Worm (Caenorhabditis elegans) whole organism, late embryonic: ENCODE measurements around the gene ZK637.14.

Experiments
- C08G9.2 ChIP-seq: sonication (generic microtip); optimal IDR thresholded peaks from 2 replicates; lab custom pipeline; 2016; ENCODE audit warnings: mild to moderate bottlenecking, missing genetic modification characterization, moderate library complexity, missing compliant biosample characterization
- F13H6.1 ChIP-seq: sonication (generic microtip); optimal IDR thresholded peaks from 2 replicates; lab custom pipeline; 2016; ENCODE audit warnings: missing genetic modification characterization, missing compliant biosample characterization
- K02D7.2 ChIP-seq: sonication (generic microtip); optimal IDR thresholded peaks from 2 replicates; lab custom pipeline; 2017; ENCODE audit warnings: mild to moderate bottlenecking, missing genetic modification characterization, missing compliant biosample characterization
- ahr-1 ChIP-seq: sonication (generic microtip); optimal IDR thresholded peaks from 2 replicates; lab custom pipeline; 2016; ENCODE audit warnings: missing genetic modification characterization, missing compliant biosample characterization
- ceh-14 ChIP-seq: sonication (generic microtip); optimal IDR thresholded peaks from 2 replicates; lab custom pipeline; 2016; ENCODE audit warnings: missing genotype, missing genetic modification characterization, missing compliant biosample characterization
- ceh-18 ChIP-seq: sonication (generic microtip); optimal IDR thresholded peaks from 2 replicates; lab custom pipeline; 2016; ENCODE audit warnings: missing genetic modification characterization, missing compliant biosample characterization
- ceh-19 ChIP-seq: fragments of 200-800 bp; sonication (Bioruptor generic); optimal IDR thresholded peaks from 2 replicates; lab custom pipeline; 2018; ENCODE audit warnings: mild to moderate bottlenecking, missing genetic modification characterization, missing compliant biosample characterization
- ceh-2 ChIP-seq: sonication (generic microtip); optimal IDR thresholded peaks from 2 replicates; lab custom pipeline; 2016; ENCODE audit warnings: missing genotype, missing genetic modification characterization, missing compliant biosample characterization
- ceh-30 ChIP-seq: fragments of 150-350 bp; optimal IDR thresholded peaks from 2 replicates; lab custom pipeline; 2014; ENCODE audit warnings: missing biosample characterization, missing genetic modification characterization
- ceh-31 ChIP-seq: sonication (generic microtip); optimal IDR thresholded peaks from 2 replicates; lab custom pipeline; 2016; ENCODE audit warnings: missing genetic modification characterization, missing compliant biosample characterization
- ceh-34 ChIP-seq: sonication (generic microtip); optimal IDR thresholded peaks from 2 replicates; lab custom pipeline; 2016; ENCODE audit warnings: mild to moderate bottlenecking, missing genetic modification characterization, missing compliant biosample characterization
- ceh-45 ChIP-seq: fragments of 200-800 bp; sonication (Bioruptor generic); IDR thresholded peaks from 2 replicates; pipeline ENCODE4 v1.3.6; 2022; ENCODE audit warnings: missing genetic modification reagents, missing genetic modification characterization, missing compliant biosample characterization
- che-1 ChIP-seq: sonication (generic microtip); optimal IDR thresholded peaks from 2 replicates; lab custom pipeline; 2016; ENCODE audit warnings: mild to moderate bottlenecking, missing genetic modification characterization, missing compliant biosample characterization
- dve-1 ChIP-seq: sonication (generic microtip); optimal IDR thresholded peaks from 2 replicates; lab custom pipeline; 2017; ENCODE audit warnings: antibody characterized with exemption, mild to moderate bottlenecking, missing genetic modification characterization, missing compliant biosample characterization
- ets-4 ChIP-seq: sonication (generic microtip); optimal IDR thresholded peaks from 2 replicates; lab custom pipeline; 2016; ENCODE audit warnings: missing genetic modification characterization, missing compliant biosample characterization
- fax-1 ChIP-seq: sonication (generic microtip); optimal IDR thresholded peaks from 2 replicates; lab custom pipeline; 2016; ENCODE audit warnings: missing genotype, missing genetic modification characterization, missing compliant biosample characterization
- hlh-30 ChIP-seq: sonication (generic microtip); optimal IDR thresholded peaks from 2 replicates; lab custom pipeline; 2017; ENCODE audit warnings: antibody characterized with exemption, missing genetic modification characterization, missing compliant biosample characterization; ENCODE audit not compliant: insufficient read depth
- hlh-6 ChIP-seq: sonication (generic microtip); optimal IDR thresholded peaks from 2 replicates; lab custom pipeline; 2016; ENCODE audit warnings: missing genotype, missing genetic modification characterization, missing compliant biosample characterization
- hlh-8 ChIP-seq: sonication (generic microtip); optimal IDR thresholded peaks from 2 replicates; lab custom pipeline; 2016; ENCODE audit warnings: missing genotype, missing genetic modification characterization, missing compliant biosample characterization
- lim-6 ChIP-seq: sonication (generic microtip); optimal IDR thresholded peaks from 2 replicates; lab custom pipeline; 2016; ENCODE audit warnings: missing genetic modification characterization, missing compliant biosample characterization
- madf-2 ChIP-seq: sonication (generic microtip); optimal IDR thresholded peaks from 2 replicates; lab custom pipeline; 2017; ENCODE audit warnings: missing genetic modification characterization, missing compliant biosample characterization
- mec-3 ChIP-seq: sonication (generic microtip); optimal IDR thresholded peaks from 2 replicates; lab custom pipeline; 2016; ENCODE audit warnings: borderline replicate concordance, missing genetic modification characterization, missing compliant biosample characterization
- nfya-1 ChIP-seq: sonication (generic microtip); optimal IDR thresholded peaks from 2 replicates; lab custom pipeline; 2017; ENCODE audit warnings: missing genetic modification characterization, mild to moderate bottlenecking, missing compliant biosample characterization, antibody characterized with exemption, moderate library complexity
- nhr-11 ChIP-seq: fragments of 150-350 bp; optimal IDR thresholded peaks from 2 replicates; lab custom pipeline; 2014; ENCODE audit warnings: missing biosample characterization, missing genetic modification characterization
- nhr-232 ChIP-seq: sonication (generic microtip); optimal IDR thresholded peaks from 2 replicates; lab custom pipeline; 2016; ENCODE audit warnings: missing genetic modification characterization, missing compliant biosample characterization
- pha-2 ChIP-seq: sonication (generic microtip); optimal IDR thresholded peaks from 2 replicates; lab custom pipeline; 2017; ENCODE audit warnings: mild to moderate bottlenecking, missing genetic modification characterization, missing compliant biosample characterization
- pqm-1 ChIP-seq: sonication (generic microtip); optimal IDR thresholded peaks from 2 replicates; lab custom pipeline; 2016; ENCODE audit warnings: missing genetic modification characterization, missing compliant biosample characterization
- pros-1 ChIP-seq: fragments of 150-350 bp; optimal IDR thresholded peaks from 2 replicates; lab custom pipeline; 2014; ENCODE audit warnings: missing biosample characterization, missing genetic modification reagents, missing genetic modification characterization
- ref-2 ChIP-seq: sonication (generic microtip); optimal IDR thresholded peaks from 2 replicates; lab custom pipeline; 2016; ENCODE audit warnings: missing genetic modification characterization, missing compliant biosample characterization
- rnt-1 ChIP-seq: sonication (generic microtip); optimal IDR thresholded peaks from 2 replicates; lab custom pipeline; 2016; ENCODE audit warnings: missing genetic modification characterization, missing compliant biosample characterization
- sdc-2 ChIP-seq: sonication (generic microtip); optimal IDR thresholded peaks from 2 replicates; lab custom pipeline; 2016; ENCODE audit warnings: missing genotype, missing genetic modification characterization, missing compliant biosample characterization
- syd-9 ChIP-seq: sonication (generic microtip); optimal IDR thresholded peaks from 2 replicates; lab custom pipeline; 2016; ENCODE audit warnings: mild to moderate bottlenecking, missing genetic modification characterization, moderate library complexity, missing compliant biosample characterization
- tbx-2 ChIP-seq: sonication (generic microtip); optimal IDR thresholded peaks from 2 replicates; lab custom pipeline; 2016; ENCODE audit warnings: missing genetic modification characterization, missing compliant biosample characterization
- tbx-7 ChIP-seq: sonication (generic microtip); optimal IDR thresholded peaks from 2 replicates; lab custom pipeline; 2016; ENCODE audit warnings: missing genotype, missing genetic modification characterization, missing compliant biosample characterization
- unc-3 ChIP-seq, 2 experiments: fragments of 200-800 bp in 1 of 2; sonication (Bioruptor generic) in 1 of 2; sonication (generic microtip) in 1 of 2; conservative IDR thresholded peaks in 1 of 2; optimal IDR thresholded peaks in 1 of 2; 2 replicates each; pipeline versions ENCODE4 v1.3.6 to Lab custom; 2016 to 2022; ENCODE audit warnings: missing compliant biosample characterization in 2 of 2, missing genetic modification characterization in 2 of 2, missing genetic modification reagents in 1 of 2
- unc-42 ChIP-seq: sonication (generic microtip); optimal IDR thresholded peaks from 2 replicates; lab custom pipeline; 2016; ENCODE audit warnings: missing genotype, missing genetic modification characterization, missing compliant biosample characterization
- zip-5 ChIP-seq: sonication (generic microtip); optimal IDR thresholded peaks from 2 replicates; lab custom pipeline; 2016; ENCODE audit warnings: missing genetic modification characterization, missing compliant biosample characterization

Gene ZK637.14

DNA sequence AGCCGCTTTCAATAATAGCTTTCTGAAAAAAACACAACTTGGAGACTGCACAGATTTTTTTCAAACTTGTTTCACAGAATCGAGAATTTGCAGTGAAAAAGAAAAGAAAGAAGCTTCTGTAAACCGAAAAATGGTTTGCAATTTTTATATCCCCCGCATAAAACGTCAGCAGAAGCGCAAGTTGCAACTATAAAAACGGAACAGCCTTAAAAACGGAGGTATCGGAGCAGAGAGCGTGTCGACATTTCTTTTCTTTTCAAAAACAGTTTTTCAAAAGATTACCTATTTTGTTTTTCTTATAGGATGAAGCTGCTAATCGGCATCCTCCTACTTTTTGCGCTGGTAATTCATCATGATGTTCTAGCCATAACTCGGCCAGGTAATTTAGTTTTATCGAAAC is 37.0 kb downstream of the ZK637.14 start, which contains the start of gene plg-1:
Gene plg-1 (plus strand): TSS at position 301 of the 400 bp plus-strand sequence.
- TF ChIP-seq ceh-19 = no peak
- TF ChIP-seq tbx-7 = no peak
- no peak for TF ChIP-seq K02D7.2 (tag; lab: Kevin White, UChicago)

DNA sequence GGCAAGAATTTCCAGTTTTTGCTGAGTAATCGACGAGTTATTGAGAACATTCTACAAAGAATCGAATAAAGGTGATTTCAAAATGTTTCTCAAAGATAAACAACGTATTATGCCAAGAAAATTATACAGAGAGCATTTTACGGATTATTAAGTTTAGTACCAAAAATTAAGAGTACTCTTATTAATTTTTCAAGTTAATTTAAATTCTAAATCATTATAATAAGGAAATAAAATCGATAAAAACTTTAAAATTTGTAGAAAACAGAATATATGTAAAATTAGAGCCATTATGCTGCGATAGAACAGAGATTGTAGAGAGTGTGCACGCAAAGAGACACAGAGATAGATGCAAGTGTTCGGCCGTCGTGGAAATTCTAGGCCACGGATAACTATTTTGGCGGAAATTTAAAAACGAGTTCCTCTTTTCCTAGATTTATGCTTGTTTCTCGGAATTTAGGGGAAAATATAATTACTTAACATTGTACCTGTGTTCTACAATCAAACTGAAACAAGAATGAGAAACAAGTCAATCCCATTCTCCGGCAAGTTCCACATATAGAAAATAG is 38.4 kb downstream of the ZK637.14 start, which contains the start of gene F44E2.9:
Gene F44E2.9 (minus strand): TSS at position 51 of the 566 bp plus-strand sequence.
- peak; percentile 25 for TF ChIP-seq unc-42 (tag; lab: Kevin White, UChicago)
- TF ChIP-seq ets-4 = peak; percentile 81
- peak; percentile 78 for TF ChIP-seq tbx-2 (tag; lab: Kevin White, UChicago)
- TF ChIP-seq ref-2 (tag; lab: Kevin White, UChicago) = peak; percentile 51
- TF ChIP-seq nhr-232 (tag; lab: Kevin White, UChicago) = no peak
- peak; percentile 11 for TF ChIP-seq sdc-2
- peak; percentile 86 for TF ChIP-seq ceh-31 (tag; lab: Kevin White, UChicago)
- TF ChIP-seq nfya-1 = peak; percentile 22
- no peak for TF ChIP-seq dve-1 (tag; lab: Kevin White, UChicago)
- peak; percentile 76 for TF ChIP-seq tbx-7
- peak; percentile 13 for TF ChIP-seq hlh-30 (tag; lab: Kevin White, UChicago)
- peak; percentile 66 for TF ChIP-seq zip-5 (tag; lab: Kevin White, UChicago)
- peak; percentile 29 for TF ChIP-seq fax-1 (tag; lab: Kevin White, UChicago)
- peak; percentile 70 for TF ChIP-seq mec-3 (tag; lab: Kevin White, UChicago)
- TF ChIP-seq ceh-2 (tag; lab: Kevin White, UChicago) = peak; percentile 77
- TF ChIP-seq K02D7.2 (tag; lab: Kevin White, UChicago) = no peak
- TF ChIP-seq madf-2 (tag; lab: Kevin White, UChicago) = no peak
- no peak for TF ChIP-seq ceh-45 (GFP tag; lab: Robert Waterston, UW)
- peak; percentile 59 for TF ChIP-seq hlh-8 (tag; lab: Kevin White, UChicago)
- TF ChIP-seq hlh-6 (tag; lab: Kevin White, UChicago) = no peak
- TF ChIP-seq syd-9 (tag; lab: Kevin White, UChicago) = no peak
- TF ChIP-seq pha-2 (tag; lab: Kevin White, UChicago) = no peak
- TF ChIP-seq ceh-14 (tag; lab: Kevin White, UChicago) = peak; percentile 1
- TF ChIP-seq lim-6 (tag; lab: Kevin White, UChicago) = peak; percentile 21
- no peak for TF ChIP-seq unc-3 (GFP tag; conservative IDR thresholded peaks at IDR 0.05; lab: Robert Waterston, UW)
- TF ChIP-seq unc-3 (tag; optimal IDR thresholded peaks at IDR 0.05; lab: Kevin White, UChicago) = no peak
- TF ChIP-seq ceh-18 (tag; lab: Kevin White, UChicago) = peak; percentile 27
- peak; percentile 87 for TF ChIP-seq C08G9.2 (tag; lab: Kevin White, UChicago)
- TF ChIP-seq F13H6.1 (tag; lab: Kevin White, UChicago) = no peak
- no peak for TF ChIP-seq ceh-30 (tag; lab: Kevin White, UChicago)
- TF ChIP-seq pros-1 (tag; lab: Kevin White, UChicago) = no peak
- TF ChIP-seq rnt-1 (tag; lab: Kevin White, UChicago) = peak; percentile 52

DNA sequence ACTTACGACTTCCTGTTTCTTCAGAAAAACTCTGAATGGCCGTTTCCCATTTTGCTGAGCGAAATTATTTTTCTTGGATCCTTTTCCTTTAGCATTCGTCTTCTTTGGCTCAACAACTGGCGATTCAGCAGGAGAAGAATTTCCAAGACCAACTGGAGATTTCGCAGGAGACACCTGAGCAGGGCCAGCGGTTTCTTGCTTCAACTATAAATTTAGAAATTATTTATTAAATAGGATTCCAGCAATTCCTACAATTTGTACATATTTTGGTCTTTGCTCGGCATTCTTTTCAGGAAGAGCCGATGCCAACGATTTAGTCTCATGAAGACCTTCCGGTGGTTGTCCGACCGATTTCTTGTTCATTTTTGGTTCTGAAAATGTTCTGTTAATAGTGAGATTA is 39.4 kb downstream of the ZK637.14 start, which contains the start of gene F44E2.8:
Gene F44E2.8 (minus strand): TSS at position 371 of the 400 bp plus-strand sequence.
- TF ChIP-seq pqm-1 (tag; lab: Kevin White, UChicago) (no peak), nfya-1 (no peak), pros-1 (tag; lab: Kevin White, UChicago) (no peak), che-1 (tag; lab: Kevin White, UChicago) (no peak), ahr-1 (tag; lab: Kevin White, UChicago) (no peak), nhr-11 (tag; lab: Kevin White, UChicago) (no peak), ceh-34 (tag; lab: Kevin White, UChicago) (no peak), lim-6 (tag; lab: Kevin White, UChicago) (no peak)
